Fruit fly (Drosophila melanogaster) whole organism, embryonic: ENCODE results near the gene Ppt1.

Experiments used
- Antp ChIP-seq: fragments of 200-800 bp; sonication (Bioruptor generic); optimal IDR thresholded peaks from 3 replicates; lab custom pipeline; 2016; ENCODE audit warnings: missing biosample characterization, missing genetic modification characterization
- Atf3 ChIP-seq: fragments of 200-800 bp; sonication (Bioruptor generic); optimal IDR thresholded peaks from 3 replicates; lab custom pipeline; 2016; ENCODE audit warnings: missing biosample characterization, missing genetic modification characterization
- B-H1 ChIP-seq: fragments of 200-800 bp; sonication (Bioruptor generic); IDR thresholded peaks from 3 replicates; pipeline ENCODE4 v1.3.6; 2022; ENCODE audit warnings: missing biosample characterization, missing genetic modification characterization
- Bdp1 ChIP-seq: fragments of 200-800 bp; sonication (Bioruptor generic); optimal IDR thresholded peaks from 3 replicates; lab custom pipeline; 2016; ENCODE audit warnings: missing biosample characterization, missing genetic modification characterization
- CG10209 ChIP-seq: fragments of 200-800 bp; sonication (Bioruptor generic); optimal IDR thresholded peaks from 3 replicates; lab custom pipeline; 2017; ENCODE audit warnings: missing biosample characterization, mild to moderate bottlenecking, missing genetic modification characterization, missing genetic modification reagents
- CG11504 ChIP-seq: fragments of 200-800 bp; sonication (Bioruptor generic); optimal IDR thresholded peaks from 3 replicates; lab custom pipeline; 2019; ENCODE audit warnings: missing biosample characterization, mild to moderate bottlenecking, missing genetic modification characterization, moderate library complexity
- CG15011 ChIP-seq: fragments of 200-800 bp; sonication (Bioruptor generic); optimal IDR thresholded peaks from 3 replicates; lab custom pipeline; 2018; ENCODE audit warnings: missing biosample characterization, mild to moderate bottlenecking, missing genetic modification characterization
- CG15696 ChIP-seq: fragments of 200-800 bp; sonication (Bioruptor generic); optimal IDR thresholded peaks from 2 replicates; lab custom pipeline; 2019; ENCODE audit warnings: missing biosample characterization, mild to moderate bottlenecking, missing genetic modification characterization, moderate library complexity
- CG1602 ChIP-seq: fragments of 200-800 bp; sonication (Bioruptor generic); optimal IDR thresholded peaks from 3 replicates; lab custom pipeline; 2016; ENCODE audit warnings: missing biosample characterization, missing genetic modification characterization
- CG1603 ChIP-seq: fragments of 200-800 bp; sonication (Bioruptor generic); optimal IDR thresholded peaks from 2 replicates; lab custom pipeline; 2019; ENCODE audit warnings: missing biosample characterization, mild to moderate bottlenecking, missing genetic modification characterization, moderate library complexity
- CG16863 ChIP-seq: fragments of 200-800 bp; sonication (Bioruptor generic); optimal IDR thresholded peaks from 3 replicates; lab custom pipeline; 2016; ENCODE audit warnings: missing biosample characterization, missing genetic modification characterization
- CG17328 ChIP-seq: fragments of 200-800 bp; sonication (Bioruptor generic); IDR thresholded peaks from 2 replicates; pipeline ENCODE4 v1.3.6; 2022; ENCODE audit warnings: missing biosample characterization, missing genetic modification characterization
- CG2678 ChIP-seq: fragments of 200-800 bp; sonication (Bioruptor generic); optimal IDR thresholded peaks from 3 replicates; lab custom pipeline; 2019; ENCODE audit warnings: missing biosample characterization, mild to moderate bottlenecking, missing genetic modification characterization, moderate library complexity
- CG33557 ChIP-seq: fragments of 200-800 bp; sonication (Bioruptor generic); optimal IDR thresholded peaks from 2 replicates; lab custom pipeline; 2019; ENCODE audit warnings: missing biosample characterization, mild to moderate bottlenecking, missing genetic modification characterization, moderate library complexity
- CG3407 ChIP-seq: fragments of 200-800 bp; sonication (Bioruptor generic); optimal IDR thresholded peaks from 2 replicates; lab custom pipeline; 2018; ENCODE audit warnings: missing biosample characterization, mild to moderate bottlenecking, missing genetic modification characterization
- CG4404 ChIP-seq: fragments of 200-800 bp; sonication (Bioruptor generic); IDR thresholded peaks from 2 replicates; pipeline ENCODE4 v1.3.6; 2022; ENCODE audit warnings: missing biosample characterization, missing genetic modification characterization
- CG4424 ChIP-seq: fragments of 200-800 bp; sonication (Bioruptor generic); optimal IDR thresholded peaks from 3 replicates; lab custom pipeline; 2016; ENCODE audit warnings: missing biosample characterization, missing genetic modification characterization
- CG7745 ChIP-seq: fragments of 200-800 bp; sonication (Bioruptor generic); optimal IDR thresholded peaks from 2 replicates; lab custom pipeline; 2018; ENCODE audit warnings: missing biosample characterization, mild to moderate bottlenecking, missing genetic modification characterization, moderate library complexity
- CG8765 ChIP-seq: fragments of 200-800 bp; sonication (Bioruptor generic); IDR thresholded peaks from 2 replicates; pipeline ENCODE4 v1.3.6; 2022; ENCODE audit warnings: missing biosample characterization, missing genetic modification characterization
- CG9609 ChIP-seq: fragments of 200-800 bp; sonication (Bioruptor generic); optimal IDR thresholded peaks from 3 replicates; lab custom pipeline; 2016; ENCODE audit warnings: missing biosample characterization, missing genetic modification characterization
- Fer2 ChIP-seq: fragments of 200-800 bp; sonication (Bioruptor generic); optimal IDR thresholded peaks from 2 replicates; lab custom pipeline; 2018; ENCODE audit warnings: missing biosample characterization, mild to moderate bottlenecking, missing genetic modification characterization, moderate library complexity
- HLH3B ChIP-seq: fragments of 200-800 bp; sonication (Bioruptor generic); IDR thresholded peaks from 2 replicates; pipeline ENCODE4 v1.3.6; 2022; ENCODE audit warnings: missing biosample characterization, missing genetic modification characterization
- Hand ChIP-seq: fragments of 200-800 bp; sonication (Bioruptor generic); optimal IDR thresholded peaks from 2 replicates; lab custom pipeline; 2017; ENCODE audit warnings: mild to moderate bottlenecking, missing biosample characterization, missing genetic modification reagents, missing genetic modification characterization
- MBD-R2 ChIP-seq: fragments of 200-800 bp; sonication (Bioruptor generic); IDR thresholded peaks from 2 replicates; pipeline ENCODE4 v1.3.6; 2022; ENCODE audit warnings: missing biosample characterization, missing genetic modification characterization
- NK7.1 ChIP-seq: fragments of 200-800 bp; sonication (Bioruptor generic); optimal IDR thresholded peaks from 3 replicates; lab custom pipeline; 2016; ENCODE audit warnings: missing biosample characterization, missing genetic modification characterization
- Oli ChIP-seq: fragments of 200-800 bp; sonication (Bioruptor generic); optimal IDR thresholded peaks from 2 replicates; lab custom pipeline; 2018; ENCODE audit warnings: missing biosample characterization, mild to moderate bottlenecking, missing genetic modification characterization, moderate library complexity
- Rfx ChIP-seq: fragments of 200-800 bp; sonication (Bioruptor generic); IDR thresholded peaks from 2 replicates; pipeline ENCODE4 v1.3.6; 2022; ENCODE audit warnings: missing biosample characterization, missing genetic modification characterization
- Rx ChIP-seq: fragments of 200-800 bp; sonication (Bioruptor generic); IDR thresholded peaks from 2 replicates; pipeline ENCODE4 v1.3.6; 2022; ENCODE audit warnings: missing biosample characterization, missing genetic modification characterization
- Vsx1 ChIP-seq: fragments of 200-800 bp; sonication (Bioruptor generic); optimal IDR thresholded peaks from 2 replicates; lab custom pipeline; 2017; ENCODE audit warnings: missing biosample characterization, mild to moderate bottlenecking, missing genetic modification characterization, missing genetic modification reagents
- Xrp1 ChIP-seq: fragments of 200-800 bp; sonication (Bioruptor generic); IDR thresholded peaks from 2 replicates; pipeline ENCODE4 v1.3.6; 2022; ENCODE audit warnings: missing biosample characterization, missing genetic modification characterization
- bab2 ChIP-seq: fragments of 200-800 bp; sonication (Bioruptor generic); optimal IDR thresholded peaks from 2 replicates; lab custom pipeline; 2016; ENCODE audit warnings: missing biosample characterization, missing genetic modification characterization
- chif ChIP-seq, 2 experiments: fragments of 200-800 bp; sonication (Bioruptor generic); optimal IDR thresholded peaks; 3 replicates each; lab custom pipeline; 2016; ENCODE audit warnings: missing biosample characterization in 2 of 2, missing genetic modification characterization in 2 of 2
- chn ChIP-seq: fragments of 200-800 bp; sonication (Bioruptor generic); optimal IDR thresholded peaks from 2 replicates; lab custom pipeline; 2016; ENCODE audit warnings: missing biosample characterization, missing genetic modification characterization
- dysf ChIP-seq: fragments of 200-800 bp; sonication (Bioruptor generic); IDR thresholded peaks from 3 replicates; pipeline ENCODE4 v1.3.6; 2022; ENCODE audit warnings: missing biosample characterization, missing genetic modification characterization
- hkb ChIP-seq, 2 experiments: fragments of 200-800 bp in 1 of 2; fragments of >200 bp in 1 of 2; sonication (Bioruptor generic) in 1 of 2; IDR thresholded peaks in 1 of 2; optimal IDR thresholded peaks in 1 of 2; 2 replicates each; pipeline versions ENCODE4 v1.3.6 to Lab custom; 2017 to 2022; ENCODE audit warnings: missing biosample characterization in 1 of 2, missing genetic modification characterization in 1 of 2
- onecut ChIP-seq: fragments of 200-800 bp; sonication (Bioruptor generic); IDR thresholded peaks from 2 replicates; pipeline ENCODE4 v1.3.6; 2022; ENCODE audit warnings: missing biosample characterization, missing genetic modification characterization
- org-1 ChIP-seq: fragments of 200-800 bp; sonication (Bioruptor generic); optimal IDR thresholded peaks from 2 replicates; lab custom pipeline; 2017; ENCODE audit warnings: missing biosample characterization, missing genetic modification characterization
- pnt ChIP-seq: fragments of 200-800 bp; sonication (Bioruptor generic); optimal IDR thresholded peaks from 3 replicates; lab custom pipeline; 2016; ENCODE audit warnings: missing biosample characterization, missing genetic modification characterization
- prd ChIP-seq, 3 experiments: fragments of >200 bp in 2 of 3; fragments of 200-800 bp in 1 of 3; sonication (Bioruptor generic) in 1 of 3; optimal IDR thresholded peaks in 2 of 3; IDR thresholded peaks in 1 of 3; 2 replicates in 2 of 3; 3 replicates in 1 of 3; pipeline versions ENCODE4 v1.3.6 to Lab custom; 2017 to 2022; ENCODE audit warnings: missing biosample characterization in 1 of 3, missing genetic modification characterization in 1 of 3
- pros ChIP-seq: fragments of 200-800 bp; sonication (Bioruptor generic); optimal IDR thresholded peaks from 3 replicates; lab custom pipeline; 2019; ENCODE audit warnings: missing biosample characterization, mild to moderate bottlenecking, missing genetic modification characterization, moderate library complexity
- sob ChIP-seq: fragments of 200-800 bp; sonication (Bioruptor generic); IDR thresholded peaks from 2 replicates; pipeline ENCODE4 v1.3.6; 2022; ENCODE audit warnings: missing biosample characterization, missing genetic modification characterization
- tap ChIP-seq: fragments of 200-800 bp; optimal IDR thresholded peaks from 3 replicates; lab custom pipeline; 2019; ENCODE audit warnings: missing biosample characterization, mild to moderate bottlenecking, missing genetic modification characterization, moderate library complexity
- trh ChIP-seq: fragments of 200-800 bp; sonication (Bioruptor generic); optimal IDR thresholded peaks from 2 replicates; lab custom pipeline; 2016; ENCODE audit warnings: missing biosample characterization, missing genetic modification characterization
- vvl ChIP-seq: fragments of 200-800 bp; sonication (Bioruptor generic); IDR thresholded peaks from 2 replicates; pipeline ENCODE4 v1.3.6; 2022; ENCODE audit warnings: missing biosample characterization, missing genetic modification characterization
- wor ChIP-seq: fragments of 200-800 bp; sonication (Bioruptor generic); IDR thresholded peaks from 2 replicates; pipeline ENCODE4 v1.3.6; 2022; ENCODE audit warnings: missing biosample characterization, missing genetic modification characterization
- zf30C ChIP-seq: fragments of 200-800 bp; sonication (Bioruptor generic); optimal IDR thresholded peaks from 3 replicates; lab custom pipeline; 2018; ENCODE audit warnings: missing biosample characterization, mild to moderate bottlenecking, missing genetic modification characterization
- zfh1 ChIP-seq: fragments of 200-800 bp; sonication (Bioruptor generic); IDR thresholded peaks from 3 replicates; pipeline ENCODE4 v1.3.6; 2022; ENCODE audit warnings: missing biosample characterization, missing genetic modification characterization

The Ppt1 gene

DNA sequence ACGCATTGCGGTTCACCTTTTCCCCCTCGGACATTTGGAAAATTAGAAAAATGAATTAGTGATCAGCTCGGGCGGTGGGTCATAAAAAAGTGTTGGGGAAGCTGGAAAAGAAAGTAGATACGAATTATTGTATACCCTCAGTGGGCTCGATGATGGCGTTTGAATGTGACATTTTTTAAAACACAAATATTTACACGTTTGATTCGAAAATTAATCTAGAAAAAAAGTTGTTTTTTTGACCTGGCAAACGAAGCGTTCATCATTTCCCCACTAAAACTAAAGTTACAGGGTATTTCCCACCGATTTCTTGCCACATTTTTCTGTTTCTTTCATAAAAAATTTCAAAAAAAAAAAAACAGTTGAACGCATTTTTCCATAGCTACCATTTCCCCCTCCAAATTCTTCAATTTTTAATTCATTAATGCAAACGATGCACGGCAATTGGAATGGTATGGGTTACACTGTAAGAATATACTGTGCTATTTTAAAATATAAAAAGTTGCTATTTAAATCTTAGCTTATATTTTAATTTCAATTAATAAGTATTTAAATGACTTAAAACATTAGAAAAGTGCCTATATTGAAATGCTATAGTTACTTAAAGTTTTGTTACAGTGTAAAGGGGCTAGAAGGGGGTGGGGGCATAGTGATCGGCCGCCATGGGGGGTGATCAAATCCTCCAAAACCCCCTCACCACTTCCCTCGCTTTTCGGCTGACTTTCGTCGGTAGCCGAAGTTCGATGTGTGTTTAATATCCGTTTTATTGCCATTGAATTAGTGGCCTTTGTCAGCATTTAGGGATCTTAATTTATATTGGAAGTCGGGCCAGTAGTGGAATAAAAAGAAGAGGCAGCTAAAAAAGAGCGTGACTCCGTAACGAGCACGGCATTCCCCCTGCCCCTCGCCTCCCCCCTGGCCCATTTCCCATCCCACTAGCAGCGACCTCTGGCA, 18.4 kb downstream of the Ppt1 start (continued):
- TF ChIP-seq Atf3 (GFP tag; lab: Kevin White, UChicago): peak; percentile 19
- TF ChIP-seq dysf (GFP tag; lab: Robert Waterston, UW): peak; percentile 57; the same call in 1 of the 3 replicates
- TF ChIP-seq CG33557: peak; percentile 67
- no peak for TF ChIP-seq prd (optimal IDR thresholded peaks at IDR 0.05; lab: Kevin White, UChicago)
- peak; percentile 78; the same call in 2 of the 3 replicates for TF ChIP-seq prd (GFP tag; IDR thresholded peaks at IDR 0.05; lab: Robert Waterston, UW)
- TF ChIP-seq Hand (GFP tag; lab: Kevin White, UChicago): no peak
- TF ChIP-seq HLH3B (GFP tag; lab: Robert Waterston, UW): peak; percentile 64
- TF ChIP-seq CG10209 (GFP tag; lab: Kevin White, UChicago): peak; percentile 27
- peak; percentile 75; the same call in 1 of the 2 replicates for TF ChIP-seq CG8765
- peak; percentile 90 for TF ChIP-seq zfh1 (GFP tag; lab: Robert Waterston, UW)
- TF ChIP-seq chif (GFP tag; optimal IDR thresholded peaks at IDR 0.05; lab: Kevin White, UChicago): peak in 1 of 2 experiments; percentile 58
- TF ChIP-seq Bdp1 (GFP tag; lab: Kevin White, UChicago): no peak
- TF ChIP-seq org-1 (GFP tag; lab: Kevin White, UChicago): no peak
- TF ChIP-seq CG17328 (GFP tag; lab: Robert Waterston, UW): peak; percentile 80
- peak; percentile 80 for TF ChIP-seq vvl
- TF ChIP-seq CG11504 (tag; lab: Kevin White, UChicago): peak; percentile 59
- no peak for TF ChIP-seq Fer2
- no peak for TF ChIP-seq B-H1 (GFP tag; lab: Robert Waterston, UW)
- TF ChIP-seq MBD-R2 (GFP tag; lab: Robert Waterston, UW): no peak
- peak; percentile 52 for TF ChIP-seq zf30C
- TF ChIP-seq bab2: peak; percentile 59
- TF ChIP-seq pnt (GFP tag; lab: Kevin White, UChicago): peak; percentile 8
- TF ChIP-seq chn (GFP tag; lab: Kevin White, UChicago): peak; percentile 64
- no peak for TF ChIP-seq tap (tag; lab: Kevin White, UChicago)
- no peak for TF ChIP-seq trh (GFP tag; lab: Kevin White, UChicago)
- TF ChIP-seq CG3407 (GFP tag; lab: Kevin White, UChicago): peak; percentile 15
- TF ChIP-seq Antp (GFP tag; lab: Kevin White, UChicago): peak; percentile 29
- peak; percentile 33 for TF ChIP-seq CG4424 (GFP tag; lab: Kevin White, UChicago)
- peak; percentile 50 for TF ChIP-seq CG15696 (tag; lab: Kevin White, UChicago)
- TF ChIP-seq CG15011 (GFP tag; lab: Kevin White, UChicago): no peak
- peak; percentile 62 for TF ChIP-seq wor
- peak; percentile 79 for TF ChIP-seq Xrp1 (GFP tag; lab: Robert Waterston, UW)
- peak; percentile 40 for TF ChIP-seq CG16863
- TF ChIP-seq CG9609 (GFP tag; lab: Kevin White, UChicago): peak; percentile 29
- peak; percentile 40 for TF ChIP-seq CG2678 (tag; lab: Kevin White, UChicago)
- peak; percentile 42; the same call in 1 of the 2 replicates for TF ChIP-seq sob (GFP tag; lab: Robert Waterston, UW)
- TF ChIP-seq pros (GFP tag; lab: Kevin White, UChicago): no peak
- TF ChIP-seq onecut (GFP tag; lab: Robert Waterston, UW): peak; percentile 57; the same call in 1 of the 2 replicates
- TF ChIP-seq Vsx1: no peak
- TF ChIP-seq CG4404 (GFP tag; lab: Robert Waterston, UW): peak; percentile 70
- TF ChIP-seq CG1602 (GFP tag; lab: Kevin White, UChicago): peak; percentile 14
- TF ChIP-seq Oli (tag; lab: Kevin White, UChicago): peak; percentile 21
- TF ChIP-seq CG7745 (tag; lab: Kevin White, UChicago): no peak
- TF ChIP-seq CG1603 (tag; lab: Kevin White, UChicago): peak; percentile 42
- no peak for TF ChIP-seq hkb (optimal IDR thresholded peaks at IDR 0.05; lab: Kevin White, UChicago)
- TF ChIP-seq hkb (GFP tag; IDR thresholded peaks at IDR 0.05; lab: Robert Waterston, UW): 0 out of 2 replicates have a peak, but pooled peaks have one; percentile 32
- TF ChIP-seq Rfx: 0 out of 2 replicates have a peak, but pooled peaks have one; percentile 7
- no peak for TF ChIP-seq NK7.1 (GFP tag; lab: Kevin White, UChicago)
- peak; percentile 59 for TF ChIP-seq Rx (GFP tag; lab: Robert Waterston, UW)
